Fruit fly (Drosophila melanogaster): Measurements from ENCODE around the gene Snmp1.

The Snmp1 gene

DNA sequence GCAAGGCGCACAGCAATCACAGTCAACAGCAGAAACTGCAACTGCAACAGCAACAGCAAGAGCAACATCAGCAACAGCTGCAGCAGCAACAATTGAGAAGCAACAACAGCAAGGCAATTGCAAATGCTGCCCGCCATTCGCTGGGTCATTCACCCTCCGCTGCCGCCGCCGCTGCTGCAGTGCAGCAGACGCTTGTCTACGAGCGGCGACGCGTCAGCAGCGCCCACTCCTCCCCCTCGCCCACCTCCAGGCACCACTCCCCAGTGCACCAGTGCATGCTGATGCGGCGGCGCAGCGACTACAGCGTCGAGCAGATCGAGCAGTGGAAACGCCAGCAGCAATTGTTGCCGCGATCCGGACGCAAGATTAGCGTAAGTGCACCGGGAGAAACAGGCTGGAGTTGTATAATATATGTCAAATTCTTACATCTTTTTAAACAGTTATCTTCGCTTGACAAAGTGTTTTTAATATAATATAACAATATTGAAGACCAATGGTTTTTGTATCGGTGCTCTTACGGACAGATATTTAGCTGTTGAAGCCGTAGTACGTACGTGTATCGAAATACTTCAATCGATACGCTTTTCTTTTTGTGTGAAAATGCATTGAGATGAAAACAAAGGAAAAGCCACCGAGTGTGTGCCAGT is 37.8 kb upstream of the Snmp1 start (continued):
- TF ChIP-seq CG7556 (GFP tag; optimal IDR thresholded peaks at IDR 0.05) = peak; percentile 60
- TF ChIP-seq Opbp (GFP tag; IDR thresholded peaks at IDR 0.05; ENCODE audit: partially characterized antibody) = no peak; the same call in 2 of the 3 replicates
- TF ChIP-seq slou (GFP tag; optimal IDR thresholded peaks at IDR 0.05) = no peak
- TF ChIP-seq HLHmδ (GFP tag; optimal IDR thresholded peaks at IDR 0.05) = no peak
- TF ChIP-seq Stat92E (GFP tag; optimal IDR thresholded peaks at IDR 0.05) = no peak
- TF ChIP-seq Dad (GFP tag; optimal IDR thresholded peaks at IDR 0.05) = no peak
- no peak for TF ChIP-seq Six4 (GFP tag; optimal IDR thresholded peaks at IDR 0.05)
- no peak for TF ChIP-seq hb (GFP tag; IDR thresholded peaks at IDR 0.05; ENCODE audit: partially characterized antibody)
- no peak for TF ChIP-seq CG11456 (GFP tag; IDR thresholded peaks at IDR 0.05)
- TF ChIP-seq CG15011 (GFP tag; optimal IDR thresholded peaks at IDR 0.05) = no peak
- TF ChIP-seq Tbp (GFP tag; optimal IDR thresholded peaks at IDR 0.05) = no peak
- no peak for TF ChIP-seq E2f2 (GFP tag; IDR thresholded peaks at IDR 0.05)
- TF ChIP-seq Lhr (GFP tag; optimal IDR thresholded peaks at IDR 0.05) = no peak
- no peak for TF ChIP-seq Jarid2 (GFP tag; optimal IDR thresholded peaks at IDR 0.05)
- TF ChIP-seq Nf-YC (tag; optimal IDR thresholded peaks at IDR 0.05) = no peak
- TF ChIP-seq CG5245 (GFP tag; optimal IDR thresholded peaks at IDR 0.05) = no peak
- TF ChIP-seq Dfd (GFP tag; optimal IDR thresholded peaks at IDR 0.05) = no peak
- TF ChIP-seq Dip2 (GFP tag; IDR thresholded peaks at IDR 0.05) = no peak
- no peak for TF ChIP-seq CG6765 (GFP tag; optimal IDR thresholded peaks at IDR 0.05)
- no peak for TF ChIP-seq CoRest (tag; optimal IDR thresholded peaks at IDR 0.05)
- no peak for TF ChIP-seq sens (GFP tag)
- TF ChIP-seq ara (GFP tag; IDR thresholded peaks at IDR 0.05) = no peak
- peak; percentile 71 for TF ChIP-seq CG18262 (tag; optimal IDR thresholded peaks at IDR 0.05)
- no peak for TF ChIP-seq Rx (GFP tag; IDR thresholded peaks at IDR 0.05)
- TF ChIP-seq sima (GFP tag; optimal IDR thresholded peaks at IDR 0.05) = no peak
- no peak for TF ChIP-seq abd-A (tag; optimal IDR thresholded peaks at IDR 0.05)
- TF ChIP-seq usp (GFP tag; optimal IDR thresholded peaks at IDR 0.05) = no peak
- no peak for TF ChIP-seq nerfin-1 (tag; optimal IDR thresholded peaks at IDR 0.05)
- TF ChIP-seq repo (GFP tag; optimal IDR thresholded peaks at IDR 0.05) = no peak
- TF ChIP-seq run (tag; optimal IDR thresholded peaks at IDR 0.05) = no peak
- TF ChIP-seq CG4730 (GFP tag; IDR thresholded peaks at IDR 0.05) = no peak
- TF ChIP-seq CG12659 (GFP tag; optimal IDR thresholded peaks at IDR 0.05) = peak; percentile 24
- no peak for TF ChIP-seq mirr (GFP tag; optimal IDR thresholded peaks at IDR 0.05)
- no peak for TF ChIP-seq Optix (GFP tag; IDR thresholded peaks at IDR 0.05)
- no peak for TF ChIP-seq NK7.1 (GFP tag; optimal IDR thresholded peaks at IDR 0.05)
- TF ChIP-seq lov (optimal IDR thresholded peaks at IDR 0.05) = no peak
- peak; percentile 61; the same call in 1 of the 3 replicates for TF ChIP-seq lov (GFP tag; IDR thresholded peaks at IDR 0.05)
- TF ChIP-seq grau (tag; optimal IDR thresholded peaks at IDR 0.05) = no peak
- no peak for TF ChIP-seq CG13624 (GFP tag; optimal IDR thresholded peaks at IDR 0.05)
- no peak for TF ChIP-seq CG16779 (GFP tag; IDR thresholded peaks at IDR 0.05)
- no peak for TF ChIP-seq CG10462 (GFP tag; optimal IDR thresholded peaks at IDR 0.05)
- TF ChIP-seq CG8281 (tag; optimal IDR thresholded peaks at IDR 0.05) = peak; percentile 5
- TF ChIP-seq CG7372 (GFP tag; IDR thresholded peaks at IDR 0.05) = no peak
- no peak for TF ChIP-seq psq (GFP tag; optimal IDR thresholded peaks at IDR 0.05)
- no peak for TF ChIP-seq HmgD (GFP tag; optimal IDR thresholded peaks at IDR 0.05)
- TF ChIP-seq Mrtf (GFP tag; IDR thresholded peaks at IDR 0.05) = peak; percentile 21; the same call in 1 of the 3 replicates
- no peak for TF ChIP-seq Trl (optimal IDR thresholded peaks at IDR 0.05)
- TF ChIP-seq Trl (GFP tag; optimal IDR thresholded peaks at IDR 0.05) = no peak
- TF ChIP-seq CG3163 (GFP tag; optimal IDR thresholded peaks at IDR 0.05) = no peak
- TF ChIP-seq vnd (GFP tag; IDR thresholded peaks at IDR 0.05; ENCODE audit: partially characterized antibody) = no peak
- TF ChIP-seq klu (GFP tag; IDR thresholded peaks at IDR 0.05) = no peak
- TF ChIP-seq B-H2 (GFP tag; optimal IDR thresholded peaks at IDR 0.05) = no peak
